Fruit fly (Drosophila melanogaster): ENCODE results near the gene CG7430.

dm6 chr3L:17878781-17879360, 32.2 kb downstream of the CG7430 start, which contains the start of gene CG7408:
- TF ChIP-seq CG8478 (optimal IDR thresholded peaks at IDR 0.05) (no peak), CTCF (optimal IDR thresholded peaks at IDR 0.05) (no peak)
